Fruit fly (Drosophila melanogaster) whole organism, prepupa: ENCODE results near the gene CIAPIN1.
A peak's percentile ranks its signal among the peaks of the same experiment; 100 is the strongest.

ENCODE experiments used
- Blimp-1 ChIP-seq: fragments of 200-800 bp; sonication (Bioruptor generic); optimal IDR thresholded peaks from 3 replicates; lab custom pipeline; 2017; ENCODE audit warnings: missing biosample characterization, missing genetic modification characterization, mild to moderate bottlenecking, moderate library complexity, missing genetic modification reagents
- CG10631 ChIP-seq: fragments of 200-800 bp; sonication (Bioruptor generic); optimal IDR thresholded peaks from 2 replicates; lab custom pipeline; 2016; ENCODE audit warnings: missing biosample characterization, missing genetic modification characterization
- CG10669 ChIP-seq: fragments of 200-800 bp; sonication (Bioruptor generic); optimal IDR thresholded peaks from 3 replicates; lab custom pipeline; 2018; ENCODE audit warnings: missing biosample characterization, mild to moderate bottlenecking, missing genetic modification characterization, moderate library complexity
- CG11294 ChIP-seq: fragments of 200-800 bp; sonication (Bioruptor generic); IDR thresholded peaks from 2 replicates; pipeline ENCODE4 v1.3.6; 2022; ENCODE audit warnings: missing biosample characterization, missing genetic modification characterization
- CG11762 ChIP-seq: fragments of 200-800 bp; sonication (Bioruptor generic); optimal IDR thresholded peaks from 3 replicates; lab custom pipeline; 2016; ENCODE audit warnings: missing biosample characterization, missing genetic modification characterization; ENCODE audit not compliant: insufficient read depth
- CG11902 ChIP-seq: fragments of 200-800 bp; sonication (Bioruptor generic); optimal IDR thresholded peaks from 3 replicates; lab custom pipeline; 2016; ENCODE audit warnings: missing biosample characterization, missing genetic modification characterization
- CG15336 ChIP-seq: fragments of 200-800 bp; sonication (Bioruptor generic); IDR thresholded peaks from 2 replicates; pipeline ENCODE4 v1.3.6; 2022; ENCODE audit warnings: missing biosample characterization, missing genetic modification characterization
- CG1621 ChIP-seq: fragments of 200-800 bp; sonication (Bioruptor generic); optimal IDR thresholded peaks from 3 replicates; lab custom pipeline; 2018; ENCODE audit warnings: missing biosample characterization, mild to moderate bottlenecking, missing genetic modification characterization
- CG16779 ChIP-seq: fragments of 200-800 bp; sonication (Bioruptor generic); optimal IDR thresholded peaks from 3 replicates; lab custom pipeline; 2017; ENCODE audit warnings: missing biosample characterization, mild to moderate bottlenecking, missing genetic modification characterization
- CG3032 ChIP-seq: fragments of 200-800 bp; optimal IDR thresholded peaks from 2 replicates; lab custom pipeline; 2019; ENCODE audit warnings: missing biosample characterization, mild to moderate bottlenecking, missing genetic modification characterization, moderate library complexity
- CG34406 ChIP-seq: fragments of 200-800 bp; sonication (Bioruptor generic); optimal IDR thresholded peaks from 3 replicates; lab custom pipeline; 2016; ENCODE audit warnings: missing biosample characterization, missing genetic modification characterization
- CG3919 ChIP-seq: fragments of 200-800 bp; sonication (Bioruptor generic); optimal IDR thresholded peaks from 3 replicates; lab custom pipeline; 2016; ENCODE audit warnings: missing biosample characterization, missing genetic modification characterization
- CG4318 ChIP-seq: fragments of 200-800 bp; sonication (Bioruptor generic); optimal IDR thresholded peaks from 3 replicates; lab custom pipeline; 2017; ENCODE audit warnings: missing biosample characterization, mild to moderate bottlenecking, missing genetic modification characterization
- CG6163 ChIP-seq: fragments of 200-800 bp; sonication (Bioruptor generic); IDR thresholded peaks from 3 replicates; pipeline ENCODE4 v1.3.6; 2022; ENCODE audit warnings: missing biosample characterization, missing genetic modification characterization
- CG6276 ChIP-seq: fragments of 200-800 bp; sonication (Bioruptor generic); optimal IDR thresholded peaks from 2 replicates; lab custom pipeline; 2017; ENCODE audit warnings: missing biosample characterization, mild to moderate bottlenecking, missing genetic modification characterization
- CG6792 ChIP-seq: fragments of 200-800 bp; sonication (Bioruptor generic); optimal IDR thresholded peaks from 3 replicates; lab custom pipeline; 2016; ENCODE audit warnings: missing biosample characterization, missing genetic modification characterization
- CG6808 ChIP-seq: fragments of 200-800 bp; sonication (Bioruptor generic); optimal IDR thresholded peaks from 3 replicates; lab custom pipeline; 2017; ENCODE audit warnings: missing biosample characterization, missing genetic modification characterization, mild to moderate bottlenecking, moderate library complexity, missing genetic modification reagents
- CG6854 ChIP-seq: fragments of 200-800 bp; sonication (Bioruptor generic); optimal IDR thresholded peaks from 2 replicates; lab custom pipeline; 2017; ENCODE audit warnings: missing biosample characterization, mild to moderate bottlenecking, missing genetic modification characterization
- CG7368 ChIP-seq: fragments of 200-800 bp; sonication (Bioruptor generic); optimal IDR thresholded peaks from 3 replicates; lab custom pipeline; 2016; ENCODE audit warnings: missing biosample characterization, missing genetic modification characterization
- CG8119 ChIP-seq: fragments of 200-800 bp; sonication (Bioruptor generic); IDR thresholded peaks from 3 replicates; pipeline ENCODE4 v1.3.6; 2022; ENCODE audit warnings: missing biosample characterization, missing genetic modification characterization
- CG8319 ChIP-seq: fragments of 200-800 bp; sonication (Bioruptor generic); optimal IDR thresholded peaks from 3 replicates; lab custom pipeline; 2016; ENCODE audit warnings: missing biosample characterization, missing genetic modification characterization
- CG8632 ChIP-seq: fragments of 200-800 bp; sonication (Bioruptor generic); optimal IDR thresholded peaks from 3 replicates; lab custom pipeline; 2016; ENCODE audit warnings: missing biosample characterization, missing genetic modification characterization
- CG9139 ChIP-seq: fragments of 200-800 bp; sonication (Bioruptor generic); optimal IDR thresholded peaks from 3 replicates; lab custom pipeline; 2017; ENCODE audit warnings: missing biosample characterization, mild to moderate bottlenecking, missing genetic modification characterization
- Eip75B ChIP-seq: fragments of 200-800 bp; sonication (Bioruptor generic); optimal IDR thresholded peaks from 3 replicates; lab custom pipeline; 2016; ENCODE audit warnings: missing biosample characterization, missing genetic modification characterization
- Eip78C ChIP-seq: fragments of 200-800 bp; sonication (Bioruptor generic); peaks from one replicate; lab custom pipeline; 2016; ENCODE audit warnings: missing biosample characterization, missing genetic modification characterization
- Eip93F ChIP-seq: fragments of 200-800 bp; sonication (Bioruptor generic); optimal IDR thresholded peaks from 2 replicates; lab custom pipeline; 2016; ENCODE audit warnings: missing biosample characterization, mild to moderate bottlenecking, missing genetic modification characterization
- Ets21C ChIP-seq: fragments of 200-800 bp; sonication (Bioruptor generic); optimal IDR thresholded peaks from 3 replicates; lab custom pipeline; 2016; ENCODE audit warnings: missing biosample characterization, missing genetic modification characterization
- Ets96B ChIP-seq: fragments of 200-800 bp; optimal IDR thresholded peaks from 2 replicates; lab custom pipeline; 2019; ENCODE audit warnings: missing biosample characterization, mild to moderate bottlenecking, missing genetic modification characterization, moderate library complexity
- Gug ChIP-seq: fragments of 200-800 bp; sonication (Bioruptor generic); IDR thresholded peaks from 2 replicates; pipeline ENCODE4 v1.3.6; 2022; ENCODE audit warnings: missing biosample characterization, missing genetic modification characterization
- Hr38 ChIP-seq: sonication (Bioruptor generic); optimal IDR thresholded peaks from 2 replicates; lab custom pipeline; 2016; ENCODE audit warnings: missing biosample characterization, missing genetic modification characterization
- Hr39 ChIP-seq: fragments of 200-800 bp; sonication (Bioruptor generic); optimal IDR thresholded peaks from 2 replicates; lab custom pipeline; 2016; ENCODE audit warnings: missing biosample characterization, missing genetic modification characterization
- Hr4 ChIP-seq: fragments of 200-800 bp; sonication (Bioruptor generic); optimal IDR thresholded peaks from 3 replicates; lab custom pipeline; 2016; ENCODE audit warnings: missing biosample characterization, missing genetic modification characterization
- Met ChIP-seq: fragments of 200-800 bp; sonication (Bioruptor generic); optimal IDR thresholded peaks from 3 replicates; lab custom pipeline; 2016; ENCODE audit warnings: missing biosample characterization, missing genetic modification characterization
- Sox102F ChIP-seq: fragments of 200-800 bp; sonication (Bioruptor generic); optimal IDR thresholded peaks from 2 replicates; lab custom pipeline; 2016; ENCODE audit warnings: missing biosample characterization, mild to moderate bottlenecking, missing genetic modification characterization
- Sox14 ChIP-seq: fragments of 200-800 bp; sonication (Bioruptor generic); optimal IDR thresholded peaks from 3 replicates; lab custom pipeline; 2016; ENCODE audit warnings: missing biosample characterization, missing genetic modification characterization
- acj6 ChIP-seq: fragments of 200-800 bp; sonication (Bioruptor generic); optimal IDR thresholded peaks from 3 replicates; lab custom pipeline; 2016; ENCODE audit warnings: missing biosample characterization, missing genetic modification characterization
- cyc ChIP-seq: fragments of 200-800 bp; sonication (Bioruptor generic); optimal IDR thresholded peaks from 3 replicates; lab custom pipeline; 2016; ENCODE audit warnings: missing biosample characterization, missing genetic modification characterization
- dac ChIP-seq: fragments of 200-800 bp; sonication (Bioruptor generic); optimal IDR thresholded peaks from 2 replicates; lab custom pipeline; 2017; ENCODE audit warnings: missing biosample characterization, mild to moderate bottlenecking, missing genetic modification characterization
- dsx ChIP-seq: fragments of 200-800 bp; optimal IDR thresholded peaks from 3 replicates; lab custom pipeline; 2019; ENCODE audit warnings: missing biosample characterization, mild to moderate bottlenecking, missing genetic modification characterization, moderate library complexity; ENCODE audit not compliant: poor library complexity, severe bottlenecking
- eg ChIP-seq: fragments of 200-800 bp; sonication (Bioruptor generic); IDR thresholded peaks from 3 replicates; pipeline ENCODE4 v1.3.6; 2022; ENCODE audit warnings: missing biosample characterization, missing genetic modification characterization
- fd59A ChIP-seq: fragments of 200-800 bp; sonication (Bioruptor generic); optimal IDR thresholded peaks from 2 replicates; lab custom pipeline; 2017; ENCODE audit warnings: missing biosample characterization, mild to moderate bottlenecking, missing genetic modification characterization, missing genetic modification reagents
- fd85E ChIP-seq: fragments of 200-800 bp; sonication (Bioruptor generic); optimal IDR thresholded peaks from 3 replicates; lab custom pipeline; 2016; ENCODE audit warnings: missing biosample characterization, missing genetic modification characterization
- fkh ChIP-seq: fragments of 200-800 bp; sonication (Bioruptor generic); optimal IDR thresholded peaks from 3 replicates; lab custom pipeline; 2017; ENCODE audit warnings: missing biosample characterization, mild to moderate bottlenecking, missing genetic modification characterization, moderate library complexity
- lz ChIP-seq: fragments of 200-800 bp; sonication (Bioruptor generic); optimal IDR thresholded peaks from 3 replicates; lab custom pipeline; 2016; ENCODE audit warnings: missing biosample characterization, missing genetic modification characterization
- pdm3 ChIP-seq: fragments of 200-800 bp; sonication (Bioruptor generic); optimal IDR thresholded peaks from 3 replicates; lab custom pipeline; 2016; ENCODE audit warnings: missing biosample characterization, missing genetic modification characterization
- salr ChIP-seq, 2 experiments: fragments of 200-800 bp; sonication (Bioruptor generic); optimal IDR thresholded peaks; 3 replicates each; lab custom pipeline; 2016 to 2018; ENCODE audit warnings: missing biosample characterization in 2 of 2, missing genetic modification characterization in 2 of 2, mild to moderate bottlenecking in 1 of 2
- spab ChIP-seq: fragments of 200-800 bp; sonication (Bioruptor generic); optimal IDR thresholded peaks from 2 replicates; lab custom pipeline; 2017; ENCODE audit warnings: missing biosample characterization, mild to moderate bottlenecking, missing genetic modification characterization, missing genetic modification reagents
- svp ChIP-seq: fragments of 200-800 bp; sonication (Bioruptor generic); peaks from one replicate; lab custom pipeline; 2016; ENCODE audit warnings: missing biosample characterization, missing genetic modification characterization
- topi ChIP-seq: fragments of 200-800 bp; sonication (Bioruptor generic); optimal IDR thresholded peaks from 3 replicates; lab custom pipeline; 2016; ENCODE audit warnings: missing biosample characterization, missing genetic modification characterization
- vri ChIP-seq: fragments of 200-800 bp; sonication (Bioruptor generic); optimal IDR thresholded peaks from 3 replicates; lab custom pipeline; 2016; ENCODE audit warnings: missing biosample characterization, mild to moderate bottlenecking, missing genetic modification characterization

CIAPIN1 gene

DNA sequence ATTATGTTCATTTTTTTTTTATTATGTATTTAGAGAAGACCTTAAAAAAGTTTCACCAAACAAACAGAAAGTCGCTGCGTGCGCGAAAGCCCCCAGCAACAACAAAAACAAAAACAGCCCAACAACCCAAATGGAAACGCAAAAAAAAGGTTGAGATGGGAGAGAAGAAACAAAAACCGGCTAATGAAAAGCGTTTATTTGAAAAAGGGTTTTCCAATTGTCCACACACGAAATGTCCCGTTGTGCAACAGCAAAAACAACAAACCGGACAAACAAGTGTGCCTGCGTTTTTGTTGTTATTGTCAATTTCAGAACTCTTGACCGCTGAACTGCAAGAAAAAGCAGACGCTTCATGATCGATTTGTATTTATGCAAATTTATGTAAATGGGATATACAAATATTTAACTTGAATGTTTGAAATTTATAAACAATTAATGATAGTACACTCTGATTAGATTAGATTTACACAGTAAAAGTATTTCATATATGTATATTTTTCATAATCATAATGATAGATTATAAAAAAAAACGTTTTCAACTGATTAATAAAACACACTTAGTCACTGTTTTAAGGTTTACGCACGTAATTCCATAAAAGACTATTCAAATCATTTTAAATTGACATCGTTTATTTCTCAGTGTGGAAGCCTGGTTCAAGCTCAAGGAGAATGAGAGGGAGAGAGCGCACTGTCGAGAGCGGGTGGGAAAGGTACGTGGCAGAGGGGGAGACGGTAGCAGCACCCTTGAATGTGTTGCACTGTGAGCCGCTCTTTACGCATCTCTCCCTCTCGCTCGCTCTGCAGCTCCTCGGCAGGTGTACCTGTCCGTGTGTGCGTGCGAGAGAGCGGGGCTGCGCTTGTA, 17.9 kb upstream of the CIAPIN1 start:
- TF ChIP-seq eg (GFP tag; lab: Robert Waterston, UW) (peak; percentile 90; the same call in 2 of the 3 replicates), Hr39 (GFP tag; lab: Kevin White, UChicago) (peak; percentile 47), Met (GFP tag; lab: Kevin White, UChicago) (peak; percentile 84), CG7368 (GFP tag; lab: Kevin White, UChicago) (peak; percentile 85), CG8319 (GFP tag; lab: Kevin White, UChicago) (peak; percentile 76), topi (GFP tag; lab: Kevin White, UChicago) (peak; percentile 81), Hr38 (GFP tag; lab: Kevin White, UChicago) (no peak), vri (GFP tag; lab: Kevin White, UChicago) (peak; percentile 50), Eip93F (peak; percentile 67), CG34406 (GFP tag; lab: Kevin White, UChicago) (peak; percentile 86), CG3919 (GFP tag; lab: Kevin White, UChicago) (peak; percentile 91), CG1621 (tag; lab: Kevin White, UChicago) (peak; percentile 52), cyc (GFP tag; lab: Kevin White, UChicago) (peak; percentile 82), CG11294 (GFP tag; lab: Robert Waterston, UW) (peak; percentile 81; the same call in 1 of the 2 replicates), lz (peak; percentile 74), Ets21C (GFP tag; lab: Kevin White, UChicago) (peak; percentile 1), CG6854 (peak; percentile 67), CG6163 (peak; percentile 89; the same call in 2 of the 3 replicates), fd59A (GFP tag; lab: Kevin White, UChicago) (peak; percentile 76), CG15336 (peak; percentile 94), CG16779 (tag; lab: Kevin White, UChicago) (peak; percentile 62), Hr4 (GFP tag; lab: Kevin White, UChicago) (peak; percentile 83), CG11902 (peak; percentile 77), dac (GFP tag; lab: Kevin White, UChicago) (peak; percentile 64), CG3032 (tag; lab: Kevin White, UChicago) (peak; percentile 87), pdm3 (GFP tag; lab: Kevin White, UChicago) (peak; percentile 78), CG6276 (GFP tag; lab: Kevin White, UChicago) (peak; percentile 86), Gug (GFP tag; lab: Robert Waterston, UW) (peak; percentile 80), Blimp-1 (peak; percentile 76), CG6808 (GFP tag; lab: Kevin White, UChicago) (peak; percentile 90), CG8119 (GFP tag; lab: Robert Waterston, UW) (peak; percentile 94), CG11762 (peak; percentile 84), svp (peak; percentile 88), CG10669 (GFP tag; lab: Kevin White, UChicago) (peak; percentile 84), CG8632 (GFP tag; lab: Kevin White, UChicago) (peak; percentile 85), CG10631 (peak; percentile 87), Eip78C (GFP tag; lab: Kevin White, UChicago) (peak; percentile 98), fkh (GFP tag; lab: Kevin White, UChicago) (peak; percentile 19), spab (GFP tag; lab: Kevin White, UChicago) (peak; percentile 86), Eip75B (GFP tag; lab: Kevin White, UChicago) (peak; percentile 72), acj6 (GFP tag; lab: Kevin White, UChicago) (peak; percentile 88), CG6792 (GFP tag; lab: Kevin White, UChicago) (peak; percentile 81), CG4318 (GFP tag; lab: Kevin White, UChicago) (peak; percentile 72), Ets96B (tag; lab: Kevin White, UChicago) (peak; percentile 84), dsx (GFP tag; lab: Kevin White, UChicago) (peak; percentile 73), CG9139 (GFP tag; lab: Kevin White, UChicago) (peak; percentile 73), salr (GFP tag; optimal IDR thresholded peaks at IDR 0.05; lab: Kevin White, UChicago) (peak; percentile 28 to 92), Sox14 (GFP tag; lab: Kevin White, UChicago) (peak; percentile 71), fd85E (no peak), Sox102F (GFP tag; lab: Kevin White, UChicago) (peak; percentile 84)
